Fruit fly (Drosophila melanogaster) whole organism, embryonic: Measurements from ENCODE around the gene CG42828.

Experiments used
- Abd-B ChIP-seq: fragments of 200-800 bp; sonication (Bioruptor generic); optimal IDR thresholded peaks from 2 replicates; lab custom pipeline; 2018; ENCODE audit warnings: missing biosample characterization, mild to moderate bottlenecking, missing genetic modification characterization, moderate library complexity
- Ada2b ChIP-seq: fragments of 200-800 bp; sonication (Bioruptor generic); IDR thresholded peaks from 2 replicates; pipeline ENCODE4 v1.3.6; 2022; ENCODE audit warnings: missing biosample characterization, missing genetic modification characterization
- Awh ChIP-seq: fragments of 200-800 bp; sonication (Bioruptor generic); IDR thresholded peaks from 2 replicates; pipeline ENCODE4, ENCODE4 v1.3.6; 2022; ENCODE audit warnings: missing biosample characterization, missing genetic modification characterization
- Bteb2 ChIP-seq: fragments of 200-800 bp; sonication (Bioruptor generic); optimal IDR thresholded peaks from 2 replicates; lab custom pipeline; 2016; ENCODE audit warnings: missing biosample characterization, missing genetic modification characterization
- CG10147 ChIP-seq: fragments of 200-800 bp; sonication (Bioruptor generic); optimal IDR thresholded peaks from 2 replicates; lab custom pipeline; 2019; ENCODE audit warnings: missing biosample characterization, mild to moderate bottlenecking, missing genetic modification characterization, moderate library complexity
- CG12155 ChIP-seq: fragments of 200-800 bp; sonication (Bioruptor generic); optimal IDR thresholded peaks from 3 replicates; lab custom pipeline; 2016; ENCODE audit warnings: missing biosample characterization, missing genetic modification characterization
- CG12236 ChIP-seq: fragments of 200-800 bp; sonication (Bioruptor generic); optimal IDR thresholded peaks from 2 replicates; lab custom pipeline; 2016; ENCODE audit warnings: missing biosample characterization, missing genetic modification characterization
- CG13296 ChIP-seq: fragments of 200-800 bp; sonication (Bioruptor generic); optimal IDR thresholded peaks from 3 replicates; lab custom pipeline; 2018; ENCODE audit warnings: missing biosample characterization, mild to moderate bottlenecking, missing genetic modification characterization
- CG13424 ChIP-seq: fragments of 200-800 bp; sonication (Bioruptor generic); optimal IDR thresholded peaks from 2 replicates; lab custom pipeline; 2019; ENCODE audit warnings: missing biosample characterization, mild to moderate bottlenecking, missing genetic modification characterization, moderate library complexity
- CG13894 ChIP-seq: fragments of 200-800 bp; sonication (Bioruptor generic); optimal IDR thresholded peaks from 3 replicates; lab custom pipeline; 2018; ENCODE audit warnings: missing biosample characterization, mild to moderate bottlenecking, missing genetic modification characterization, moderate library complexity
- CG14667 ChIP-seq: fragments of 200-800 bp; sonication (Bioruptor generic); IDR thresholded peaks from 2 replicates; pipeline ENCODE4 v1.3.6; 2022; ENCODE audit warnings: missing biosample characterization, missing genetic modification characterization
- CG14965 ChIP-seq: fragments of 200-800 bp; sonication (Bioruptor generic); optimal IDR thresholded peaks from 2 replicates; lab custom pipeline; 2016; ENCODE audit warnings: missing biosample characterization, missing genetic modification characterization, borderline replicate concordance
- CG18011 ChIP-seq: fragments of 200-800 bp; sonication (Bioruptor generic); optimal IDR thresholded peaks from 2 replicates; lab custom pipeline; 2017; ENCODE audit warnings: missing biosample characterization, missing genetic modification characterization, mild to moderate bottlenecking, moderate library complexity, missing genotype
- CG18262 ChIP-seq: fragments of 200-800 bp; optimal IDR thresholded peaks from 3 replicates; lab custom pipeline; 2019; ENCODE audit warnings: missing biosample characterization, mild to moderate bottlenecking, missing genetic modification characterization, moderate library complexity
- CG18619 ChIP-seq: fragments of 200-800 bp; sonication (Bioruptor generic); optimal IDR thresholded peaks from 3 replicates; lab custom pipeline; 2017; ENCODE audit warnings: missing biosample characterization, mild to moderate bottlenecking, missing genetic modification characterization
- CG2199 ChIP-seq: fragments of 200-800 bp; sonication (Bioruptor generic); IDR thresholded peaks from 3 replicates; pipeline ENCODE4 v1.3.6; 2022; ENCODE audit warnings: missing biosample characterization, missing genetic modification characterization
- CG33213 ChIP-seq: fragments of 200-800 bp; sonication (Bioruptor generic); optimal IDR thresholded peaks from 3 replicates; lab custom pipeline; 2016; ENCODE audit warnings: missing biosample characterization, missing genetic modification characterization
- CG3847 ChIP-seq: fragments of 200-800 bp; sonication (Bioruptor generic); IDR thresholded peaks from 2 replicates; pipeline ENCODE4 v1.3.6; 2022; ENCODE audit warnings: missing biosample characterization, missing genetic modification characterization
- CG4424 ChIP-seq: fragments of 200-800 bp; sonication (Bioruptor generic); optimal IDR thresholded peaks from 3 replicates; lab custom pipeline; 2016; ENCODE audit warnings: missing biosample characterization, missing genetic modification characterization
- CG6272 ChIP-seq: fragments of 200-800 bp; sonication (Bioruptor generic); IDR thresholded peaks from 2 replicates; pipeline ENCODE4 v1.3.6; 2022; ENCODE audit warnings: missing biosample characterization, missing genetic modification characterization
- CG8281 ChIP-seq: fragments of 200-800 bp; sonication (Bioruptor generic); optimal IDR thresholded peaks from 2 replicates; lab custom pipeline; 2018; ENCODE audit warnings: missing biosample characterization, mild to moderate bottlenecking, missing genetic modification characterization, moderate library complexity
- CTCF ChIP-seq: fragments of 200-800 bp; sonication (Bioruptor generic); optimal IDR thresholded peaks from 2 replicates; lab custom pipeline; 2017; ENCODE audit warnings: missing biosample characterization, mild to moderate bottlenecking, missing genetic modification characterization, moderate library complexity
- Dll ChIP-seq: fragments of 200-800 bp; sonication (Bioruptor generic); IDR thresholded peaks from 4 replicates; pipeline ENCODE4 v1.3.6; 2022; ENCODE audit warnings: missing biosample characterization, missing genetic modification characterization; ENCODE audit not compliant: partially characterized antibody
- MBD-R2 ChIP-seq: fragments of 200-800 bp; sonication (Bioruptor generic); IDR thresholded peaks from 2 replicates; pipeline ENCODE4 v1.3.6; 2022; ENCODE audit warnings: missing biosample characterization, missing genetic modification characterization
- MESR4 ChIP-seq: fragments of 200-800 bp; sonication (Bioruptor generic); optimal IDR thresholded peaks from 2 replicates; lab custom pipeline; 2018; ENCODE audit warnings: missing biosample characterization, mild to moderate bottlenecking, missing genetic modification characterization, moderate library complexity
- Opbp ChIP-seq: fragments of 200-800 bp; sonication (Bioruptor generic); IDR thresholded peaks from 3 replicates; pipeline ENCODE4 v1.3.6; 2022; ENCODE audit warnings: missing biosample characterization, missing genetic modification characterization; ENCODE audit not compliant: partially characterized antibody
- bbx ChIP-seq: fragments of 200-800 bp; sonication (Bioruptor generic); IDR thresholded peaks from 2 replicates; pipeline ENCODE4 v1.3.6; 2022; ENCODE audit warnings: missing biosample characterization, missing genetic modification characterization; ENCODE audit not compliant: partially characterized antibody
- bcd ChIP-seq: fragments of 200-800 bp; sonication (Bioruptor generic); optimal IDR thresholded peaks from 2 replicates; lab custom pipeline; 2017; ENCODE audit warnings: missing biosample characterization, mild to moderate bottlenecking, missing genetic modification characterization
- ci ChIP-seq: fragments of 200-800 bp; sonication (Bioruptor generic); IDR thresholded peaks from 3 replicates; pipeline ENCODE4 v1.3.6; 2022; ENCODE audit warnings: missing biosample characterization, missing genetic modification characterization
- dati ChIP-seq: fragments of 200-800 bp; sonication (Bioruptor generic); IDR thresholded peaks from 2 replicates; pipeline ENCODE4 v1.3.6; 2022; ENCODE audit warnings: missing biosample characterization, missing genetic modification characterization
- ems ChIP-seq: fragments of 200-800 bp; sonication (Bioruptor generic); optimal IDR thresholded peaks from 3 replicates; lab custom pipeline; 2016; ENCODE audit warnings: missing biosample characterization, missing genetic modification characterization
- fd3F ChIP-seq: fragments of 200-800 bp; sonication (Bioruptor generic); optimal IDR thresholded peaks from 2 replicates; lab custom pipeline; 2018; ENCODE audit warnings: missing biosample characterization, mild to moderate bottlenecking, missing genetic modification characterization, moderate library complexity
- fu2 ChIP-seq: fragments of 200-800 bp; sonication (Bioruptor generic); optimal IDR thresholded peaks from 2 replicates; lab custom pipeline; 2016; ENCODE audit warnings: missing biosample characterization, missing genetic modification characterization
- gro ChIP-seq: fragments of 200-800 bp; sonication (Bioruptor generic); optimal IDR thresholded peaks from 2 replicates; lab custom pipeline; 2016; ENCODE audit warnings: missing biosample characterization, missing genetic modification characterization
- ind ChIP-seq: fragments of 200-800 bp; sonication (Bioruptor generic); optimal IDR thresholded peaks from 3 replicates; lab custom pipeline; 2016; ENCODE audit warnings: missing biosample characterization, missing genetic modification characterization
- kah ChIP-seq: fragments of 200-800 bp; sonication (Bioruptor generic); optimal IDR thresholded peaks from 2 replicates; lab custom pipeline; 2018; ENCODE audit warnings: missing biosample characterization, mild to moderate bottlenecking, missing genetic modification characterization
- maf-S ChIP-seq: fragments of 200-800 bp; sonication (Bioruptor generic); optimal IDR thresholded peaks from 2 replicates; lab custom pipeline; 2016; ENCODE audit warnings: missing biosample characterization, missing genetic modification characterization
- nau ChIP-seq: fragments of 200-800 bp; sonication (Bioruptor generic); optimal IDR thresholded peaks from 3 replicates; lab custom pipeline; 2017; ENCODE audit warnings: missing biosample characterization, mild to moderate bottlenecking, missing genetic modification characterization, missing genetic modification reagents
- nerfin-1 ChIP-seq: fragments of 200-800 bp; sonication (Bioruptor generic); optimal IDR thresholded peaks from 3 replicates; lab custom pipeline; 2019; ENCODE audit warnings: missing biosample characterization, mild to moderate bottlenecking, missing genetic modification characterization, moderate library complexity
- nerfin-2 ChIP-seq: fragments of 200-800 bp; sonication (Bioruptor generic); IDR thresholded peaks from 2 replicates; pipeline ENCODE4 v1.3.6; 2022; ENCODE audit warnings: missing biosample characterization, missing genetic modification characterization; ENCODE audit not compliant: partially characterized antibody
- org-1 ChIP-seq: fragments of 200-800 bp; sonication (Bioruptor generic); optimal IDR thresholded peaks from 2 replicates; lab custom pipeline; 2017; ENCODE audit warnings: missing biosample characterization, missing genetic modification characterization
- sisA ChIP-seq: fragments of 200-800 bp; sonication (Bioruptor generic); IDR thresholded peaks from 2 replicates; pipeline ENCODE4 v1.3.6; 2022; ENCODE audit warnings: missing biosample characterization, missing genetic modification characterization
- slp2 ChIP-seq: fragments of 200-800 bp; sonication (Bioruptor generic); optimal IDR thresholded peaks from 2 replicates; lab custom pipeline; 2016; ENCODE audit warnings: missing biosample characterization, missing genetic modification characterization
- ssp ChIP-seq: fragments of 200-800 bp; sonication (Bioruptor generic); IDR thresholded peaks from 2 replicates; pipeline ENCODE4 v1.3.6; 2022; ENCODE audit warnings: missing biosample characterization, missing genetic modification characterization
- stc ChIP-seq: fragments of 200-800 bp; sonication (Bioruptor generic); IDR thresholded peaks from 2 replicates; pipeline ENCODE4 v1.3.6; 2022; ENCODE audit warnings: missing biosample characterization, missing genetic modification characterization
- sug ChIP-seq: fragments of 200-800 bp; optimal IDR thresholded peaks from 2 replicates; lab custom pipeline; 2019; ENCODE audit warnings: missing biosample characterization, mild to moderate bottlenecking, missing genetic modification characterization, moderate library complexity
- trh ChIP-seq: fragments of 200-800 bp; sonication (Bioruptor generic); optimal IDR thresholded peaks from 2 replicates; lab custom pipeline; 2016; ENCODE audit warnings: missing biosample characterization, missing genetic modification characterization
- zen2 ChIP-seq: fragments of 200-800 bp; sonication (Bioruptor generic); IDR thresholded peaks from 3 replicates; pipeline ENCODE4 v1.3.6; 2022; ENCODE audit warnings: missing biosample characterization, missing genetic modification characterization; ENCODE audit not compliant: partially characterized antibody

The CG42828 gene

dm6 chr3R:23355829-23356738 lies 17.4 kb upstream of the CG42828 start, which contains the start of the genes ATPsynCF6 and Sec13 (continued):
- TF ChIP-seq CG18011 (GFP tag; lab: Kevin White, UChicago) (no peak), CG3847 (GFP tag; lab: Robert Waterston, UW) (peak; percentile 34; the same call in 1 of the 2 replicates), org-1 (GFP tag; lab: Kevin White, UChicago) (no peak), CG18262 (peak; percentile 44), CG6272 (GFP tag; lab: Robert Waterston, UW) (peak; percentile 66; the same call in 1 of the 2 replicates), fu2 (GFP tag; lab: Kevin White, UChicago) (no peak), CG33213 (peak; percentile 20), ssp (GFP tag; lab: Robert Waterston, UW) (peak; percentile 33; the same call in 1 of the 2 replicates), CTCF (GFP tag; lab: Kevin White, UChicago) (peak; percentile 8), MBD-R2 (GFP tag; lab: Robert Waterston, UW) (peak; percentile 30), ind (peak; percentile 66), CG13894 (tag; lab: Kevin White, UChicago) (no peak), sug (tag; lab: Kevin White, UChicago) (peak; percentile 50), Abd-B (GFP tag; lab: Kevin White, UChicago) (peak; percentile 62), maf-S (peak; percentile 8), gro (GFP tag; lab: Kevin White, UChicago) (peak; percentile 53), trh (GFP tag; lab: Kevin White, UChicago) (no peak), nerfin-1 (peak; percentile 44), CG12236 (GFP tag; lab: Kevin White, UChicago) (no peak), CG13424 (tag; lab: Kevin White, UChicago) (peak; percentile 59), Ada2b (peak; percentile 66), ci (peak; percentile 60), fd3F (GFP tag; lab: Kevin White, UChicago) (no peak), sisA (GFP tag; lab: Robert Waterston, UW) (peak; percentile 47), dati (GFP tag; lab: Robert Waterston, UW) (no peak), CG13296 (GFP tag; lab: Kevin White, UChicago) (peak; percentile 50), nerfin-2 (peak; percentile 87), Bteb2 (GFP tag; lab: Kevin White, UChicago) (no peak), CG8281 (peak; percentile 9), CG12155 (peak; percentile 20), CG2199 (GFP tag; lab: Robert Waterston, UW) (0 out of 3 replicates have a peak, but pooled peaks have one; percentile 21), stc (GFP tag; lab: Robert Waterston, UW) (peak; percentile 38; the same call in 1 of the 2 replicates), Dll (GFP tag; lab: Robert Waterston, UW) (peak; percentile 91), ems (GFP tag; lab: Kevin White, UChicago) (peak; percentile 13), zen2 (GFP tag; lab: Robert Waterston, UW) (peak; percentile 78), kah (GFP tag; lab: Kevin White, UChicago) (no peak), CG14667 (GFP tag; lab: Robert Waterston, UW) (0 out of 2 replicates have a peak, but pooled peaks have one; percentile 9), Opbp (peak; percentile 95), CG14965 (GFP tag; lab: Kevin White, UChicago) (no peak), CG10147 (peak; percentile 60), Awh (GFP tag; lab: Robert Waterston, UW) (peak; percentile 30; the same call in 1 of the 2 replicates), slp2 (GFP tag; lab: Kevin White, UChicago) (no peak), CG4424 (peak; percentile 61), bbx (peak; percentile 97), nau (GFP tag; lab: Kevin White, UChicago) (no peak), MESR4 (GFP tag; lab: Kevin White, UChicago) (peak; percentile 88), CG18619 (GFP tag; lab: Kevin White, UChicago) (peak; percentile 38), bcd (GFP tag; lab: Kevin White, UChicago) (peak; percentile 54)
